Worm (Caenorhabditis elegans): ENCODE results near the gene Y116F11A.3.
A peak's percentile ranks its signal among the peaks of the same experiment; 100 is the strongest.

The Y116F11A.3 gene

ce11 chrV:19728731-19729130 is at the start of gene Y116F11A.3:
TSS of gene Y116F11A.3 (plus strand) at chrV:19729031.
- TF ChIP-seq sdc-2 (tag; optimal IDR thresholded peaks at IDR 0.05) (no peak), gmeb-2 (tag; optimal IDR thresholded peaks at IDR 0.05) (no peak), pat-9 (tag; optimal IDR thresholded peaks at IDR 0.05) (no peak), pha-2 (tag; optimal IDR thresholded peaks at IDR 0.05) (no peak), unc-3 (GFP tag; conservative IDR thresholded peaks at IDR 0.05) (no peak), unc-3 (tag; optimal IDR thresholded peaks at IDR 0.05) (no peak), ceh-2 (tag; optimal IDR thresholded peaks at IDR 0.05) (no peak), C38D4.7 (GFP tag; optimal IDR thresholded peaks at IDR 0.05) (no peak), dmd-4 (tag; optimal IDR thresholded peaks at IDR 0.05; ENCODE audit: borderline replicate concordance) (no peak), dve-1 (tag; optimal IDR thresholded peaks at IDR 0.05) (no peak), ceh-30 (tag; optimal IDR thresholded peaks at IDR 0.05) (no peak), ref-2 (tag; optimal IDR thresholded peaks at IDR 0.05) (no peak), sox-4 (tag; optimal IDR thresholded peaks at IDR 0.05) (no peak), sox-2 (GFP tag; IDR thresholded peaks at IDR 0.05) (no peak), ceh-31 (tag; optimal IDR thresholded peaks at IDR 0.05) (no peak), K02D7.2 (tag; optimal IDR thresholded peaks at IDR 0.05) (no peak), syd-9 (tag; optimal IDR thresholded peaks at IDR 0.05) (no peak), pros-1 (tag; optimal IDR thresholded peaks at IDR 0.05) (no peak), Y22D7AL.16 (tag; optimal IDR thresholded peaks at IDR 0.05) (no peak), tbx-2 (tag; optimal IDR thresholded peaks at IDR 0.05) (no peak), K09A11.1 (tag; optimal IDR thresholded peaks at IDR 0.05; ENCODE audit: insufficient read depth) (no peak)

- no peak for TF ChIP-seq nhr-232 (tag; optimal IDR thresholded peaks at IDR 0.05)
- TF ChIP-seq ets-4 (tag; optimal IDR thresholded peaks at IDR 0.05): no peak
- no peak for TF ChIP-seq pax-1 (tag; optimal IDR thresholded peaks at IDR 0.05)
These were observed 37.5 kb upstream of the Y116F11A.3 start for ce11 chrV:19691271-19691886.

- TF ChIP-seq sox-4 (tag; optimal IDR thresholded peaks at IDR 0.05): no peak
These were observed 36.9 kb upstream of the Y116F11A.3 start for ce11 chrV:19691954-19692353.

ce11 chrV:19697348-19698172 is 31.3 kb upstream of the Y116F11A.3 start, which contains the start of the genes Y43F8C.13 and ani-3:
TSS of gene Y43F8C.13 (minus strand) at chrV:19697398.
TSS of gene ani-3 (plus strand) at chrV:19697732.
- no peak for TF ChIP-seq ceh-19 (GFP tag; optimal IDR thresholded peaks at IDR 0.05)
- peak; percentile 85 for TF ChIP-seq elt-2 (tag; optimal IDR thresholded peaks at IDR 0.05)

- TF ChIP-seq ceh-9 (tag; optimal IDR thresholded peaks at IDR 0.05) (no peak), Y22D7AL.16 (tag; optimal IDR thresholded peaks at IDR 0.05) (no peak), pha-4 (tag; optimal IDR thresholded peaks at IDR 0.05) (no peak), unc-86 (tag; optimal IDR thresholded peaks at IDR 0.05) (no peak), ets-4 (tag; optimal IDR thresholded peaks at IDR 0.05) (no peak), C38D4.7 (GFP tag; optimal IDR thresholded peaks at IDR 0.05) (no peak), nfya-1 (tag; optimal IDR thresholded peaks at IDR 0.05) (no peak), sox-4 (tag; optimal IDR thresholded peaks at IDR 0.05) (no peak), F13H6.1 (tag; optimal IDR thresholded peaks at IDR 0.05) (no peak), ceh-31 (tag; optimal IDR thresholded peaks at IDR 0.05) (no peak), ceh-6 (GFP tag; optimal IDR thresholded peaks at IDR 0.05) (no peak), lim-6 (tag; optimal IDR thresholded peaks at IDR 0.05) (no peak), unc-3 (GFP tag; conservative IDR thresholded peaks at IDR 0.05) (no peak), unc-3 (tag; optimal IDR thresholded peaks at IDR 0.05) (no peak), pax-1 (tag; optimal IDR thresholded peaks at IDR 0.05) (no peak)
These were observed 20.0 kb upstream of the Y116F11A.3 start, which contains the start of gene srv-3 for ce11 chrV:19708849-19709248. TSS of gene srv-3 (minus strand) at chrV:19708949.

Measured in whole organism, late embryonic.